Fruit fly (Drosophila melanogaster) whole organism, adult: ENCODE results near the gene Obp84a.

Experiments
- CG11617 ChIP-seq: fragments of 200-800 bp; sonication (Bioruptor generic); optimal IDR thresholded peaks from 2 replicates; lab custom pipeline; 2017; ENCODE audit warnings: mild to moderate bottlenecking, missing biosample characterization, missing genetic modification reagents, missing genetic modification characterization
- CG12768 ChIP-seq: fragments of 200-800 bp; sonication (Bioruptor generic); optimal IDR thresholded peaks from 2 replicates; lab custom pipeline; 2017; ENCODE audit warnings: missing biosample characterization, missing genetic modification characterization, mild to moderate bottlenecking, moderate library complexity, missing genetic modification reagents
- CG14711 ChIP-seq: fragments of 200-800 bp; sonication (Bioruptor generic); optimal IDR thresholded peaks from 2 replicates; lab custom pipeline; 2018; ENCODE audit warnings: missing biosample characterization, mild to moderate bottlenecking, missing genetic modification characterization, moderate library complexity
- CG1620 ChIP-seq: fragments of 200-800 bp; sonication (Bioruptor generic); optimal IDR thresholded peaks from 2 replicates; lab custom pipeline; 2016; ENCODE audit warnings: missing biosample characterization, missing genetic modification characterization
- CG33017 ChIP-seq: fragments of 200-800 bp; sonication (Bioruptor generic); optimal IDR thresholded peaks from 2 replicates; lab custom pipeline; 2018; ENCODE audit warnings: missing biosample characterization, mild to moderate bottlenecking, missing genetic modification characterization, moderate library complexity
- CG5204 ChIP-seq: fragments of 200-800 bp; sonication (Bioruptor generic); optimal IDR thresholded peaks from 2 replicates; lab custom pipeline; 2016; ENCODE audit warnings: missing biosample characterization, missing genetic modification characterization
- CG7045 ChIP-seq: fragments of 200-800 bp; sonication (Bioruptor generic); optimal IDR thresholded peaks from 2 replicates; lab custom pipeline; 2017; ENCODE audit warnings: missing biosample characterization, mild to moderate bottlenecking, missing genetic modification characterization
- CG7101 ChIP-seq: fragments of 200-800 bp; sonication (Bioruptor generic); optimal IDR thresholded peaks from 2 replicates; lab custom pipeline; 2018; ENCODE audit warnings: missing biosample characterization, mild to moderate bottlenecking, missing genetic modification characterization, moderate library complexity
- Clk ChIP-seq: fragments of 200-800 bp; sonication (Bioruptor generic); optimal IDR thresholded peaks from 2 replicates; lab custom pipeline; 2017; ENCODE audit warnings: missing biosample characterization, missing genetic modification characterization
- Crg-1 ChIP-seq: fragments of 200-800 bp; sonication (Bioruptor generic); optimal IDR thresholded peaks from 2 replicates; lab custom pipeline; 2016; ENCODE audit warnings: missing biosample characterization, missing genetic modification characterization
- Hr96 ChIP-seq: fragments of 200-800 bp; sonication (Bioruptor generic); optimal IDR thresholded peaks from 2 replicates; lab custom pipeline; 2016; ENCODE audit warnings: missing biosample characterization, missing genetic modification characterization
- Mnt ChIP-seq: fragments of 200-800 bp; sonication (Bioruptor generic); optimal IDR thresholded peaks from 2 replicates; lab custom pipeline; 2016; ENCODE audit warnings: missing biosample characterization, mild to moderate bottlenecking, missing genetic modification characterization
- bab1 ChIP-seq: fragments of 200-800 bp; sonication (Bioruptor generic); optimal IDR thresholded peaks from 3 replicates; lab custom pipeline; 2019; ENCODE audit warnings: missing biosample characterization, mild to moderate bottlenecking, missing genetic modification characterization, moderate library complexity
- cic ChIP-seq: fragments of 200-800 bp; sonication (Bioruptor generic); optimal IDR thresholded peaks from 2 replicates; lab custom pipeline; 2017; ENCODE audit warnings: missing biosample characterization, mild to moderate bottlenecking, missing genetic modification characterization, moderate library complexity
- cnc ChIP-seq, 2 experiments: fragments of >200 bp; optimal IDR thresholded peaks; 2 replicates each; lab custom pipeline; 2017
- kay ChIP-seq: fragments of 200-800 bp; sonication (Bioruptor generic); peaks from one replicate; lab custom pipeline; 2016; ENCODE audit warnings: missing biosample characterization, missing genetic modification characterization, borderline replicate concordance
- ovo ChIP-seq: fragments of 200-800 bp; sonication (Bioruptor generic); optimal IDR thresholded peaks from 2 replicates; lab custom pipeline; 2016; ENCODE audit warnings: missing biosample characterization, missing genetic modification characterization
- pad ChIP-seq: fragments of 200-800 bp; sonication (Bioruptor generic); optimal IDR thresholded peaks from 3 replicates; lab custom pipeline; 2017; ENCODE audit warnings: missing biosample characterization, missing genetic modification characterization, mild to moderate bottlenecking, moderate library complexity, missing genetic modification reagents
- tj ChIP-seq: fragments of 200-800 bp; sonication (Bioruptor generic); optimal IDR thresholded peaks from 3 replicates; lab custom pipeline; 2017; ENCODE audit warnings: missing biosample characterization, mild to moderate bottlenecking, missing genetic modification characterization, moderate library complexity
- toe ChIP-seq: fragments of 200-800 bp; sonication (Bioruptor generic); optimal IDR thresholded peaks from 2 replicates; lab custom pipeline; 2016; ENCODE audit warnings: missing biosample characterization, missing genetic modification characterization

Obp84a gene

dm6 chr3R:7251857-7252256 lies at the start of gene Obp84a:
Gene Obp84a (minus strand): TSS chr3R:7251957.
- TF ChIP-seq tj (no peak), CG33017 (no peak), toe (no peak), CG11617 (GFP tag; lab: Kevin White, UChicago) (no peak), kay (GFP tag; lab: Kevin White, UChicago) (no peak), pad (GFP tag; lab: Kevin White, UChicago) (no peak)

- TF ChIP-seq Mnt (GFP tag; lab: Kevin White, UChicago), result no peak
- TF ChIP-seq Crg-1 (GFP tag; lab: Kevin White, UChicago), result no peak
- TF ChIP-seq CG1620, result no peak
- no peak for TF ChIP-seq cnc (optimal IDR thresholded peaks at IDR 0.05; lab: Kevin White, UChicago)
- no peak for TF ChIP-seq CG33017
- no peak for TF ChIP-seq pad (GFP tag; lab: Kevin White, UChicago)
- TF ChIP-seq CG11617 (GFP tag; lab: Kevin White, UChicago), result no peak
- TF ChIP-seq kay (GFP tag; lab: Kevin White, UChicago), result no peak
- TF ChIP-seq ovo (GFP tag; lab: Kevin White, UChicago), result no peak
- TF ChIP-seq Hr96, result no peak
Measured at dm6 chr3R:7285662-7286061, 33.9 kb upstream of the Obp84a start, which contains the start of gene RacGAP84C. Gene RacGAP84C (plus strand): TSS chr3R:7285962.

DNA sequence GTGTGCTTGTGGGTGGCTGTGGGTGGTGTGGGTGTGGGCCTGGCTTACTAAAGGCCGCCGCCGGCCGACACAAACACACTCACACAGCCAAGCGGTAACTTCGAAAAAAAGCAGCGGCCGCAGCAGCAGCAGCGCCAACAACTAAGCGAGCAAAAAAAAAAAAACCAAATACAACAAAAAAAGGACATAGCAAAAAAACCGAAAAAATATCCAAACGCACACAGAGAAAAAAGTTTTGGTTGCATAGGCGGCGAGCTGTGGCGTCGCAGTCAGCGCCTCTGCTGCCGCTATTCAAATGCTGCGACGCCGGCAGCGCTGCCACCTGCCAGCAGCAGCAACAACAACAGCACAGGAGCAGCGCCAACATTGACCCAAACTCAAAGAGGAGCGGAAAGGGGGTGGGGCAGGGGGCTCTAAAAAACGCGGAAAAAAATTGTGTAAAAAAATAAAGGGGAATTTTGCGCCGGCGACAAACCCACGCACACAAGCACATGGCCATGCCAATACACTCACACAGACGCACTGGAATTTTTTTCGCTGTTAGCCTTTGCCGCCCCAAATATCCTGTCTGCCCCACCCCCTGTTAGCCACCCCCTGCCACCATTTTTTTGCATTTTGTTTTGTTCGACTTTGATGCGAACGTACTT lies 30.6 kb upstream of the Obp84a start:
- TF ChIP-seq CG7045 (GFP tag; lab: Kevin White, UChicago), result peak; percentile 28
- peak; percentile 34 for TF ChIP-seq pad (GFP tag; lab: Kevin White, UChicago)
- TF ChIP-seq CG14711 (tag; lab: Kevin White, UChicago), result no peak
- no peak for TF ChIP-seq Mnt (GFP tag; lab: Kevin White, UChicago)
- TF ChIP-seq CG12768 (GFP tag; lab: Kevin White, UChicago), result no peak

dm6 chr3R:7276782-7277181 lies 25.0 kb upstream of the Obp84a start:
- TF ChIP-seq kay (GFP tag; lab: Kevin White, UChicago) (no peak), CG7101 (no peak), toe (no peak), tj (no peak), Clk (GFP tag; lab: Kevin White, UChicago) (no peak), Hr96 (no peak), CG7045 (GFP tag; lab: Kevin White, UChicago) (no peak), CG14711 (tag; lab: Kevin White, UChicago) (no peak), Crg-1 (GFP tag; lab: Kevin White, UChicago) (no peak), CG1620 (no peak), ovo (GFP tag; lab: Kevin White, UChicago) (no peak), CG11617 (GFP tag; lab: Kevin White, UChicago) (no peak), bab1 (GFP tag; lab: Kevin White, UChicago) (no peak), cic (no peak), CG12768 (GFP tag; lab: Kevin White, UChicago) (no peak), pad (GFP tag; lab: Kevin White, UChicago) (no peak), cnc (optimal IDR thresholded peaks at IDR 0.05; lab: Kevin White, UChicago) (no peak), CG33017 (no peak)

dm6 chr3R:7274973-7275525 lies 23.3 kb upstream of the Obp84a start:
- no peak for TF ChIP-seq toe
- TF ChIP-seq Mnt (GFP tag; lab: Kevin White, UChicago), result no peak
- no peak for TF ChIP-seq ovo (GFP tag; lab: Kevin White, UChicago)
- no peak for TF ChIP-seq CG7101
- TF ChIP-seq CG11617 (GFP tag; lab: Kevin White, UChicago), result no peak
- no peak for TF ChIP-seq CG12768 (GFP tag; lab: Kevin White, UChicago)
- no peak for TF ChIP-seq CG14711 (tag; lab: Kevin White, UChicago)
- TF ChIP-seq bab1 (GFP tag; lab: Kevin White, UChicago), result no peak
- no peak for TF ChIP-seq Crg-1 (GFP tag; lab: Kevin White, UChicago)
- no peak for TF ChIP-seq kay (GFP tag; lab: Kevin White, UChicago)
- TF ChIP-seq CG5204 (GFP tag; lab: Kevin White, UChicago), result no peak
- no peak for TF ChIP-seq CG7045 (GFP tag; lab: Kevin White, UChicago)
- TF ChIP-seq CG1620, result no peak
- no peak for TF ChIP-seq cnc (optimal IDR thresholded peaks at IDR 0.05; lab: Kevin White, UChicago)
- no peak for TF ChIP-seq pad (GFP tag; lab: Kevin White, UChicago)

DNA sequence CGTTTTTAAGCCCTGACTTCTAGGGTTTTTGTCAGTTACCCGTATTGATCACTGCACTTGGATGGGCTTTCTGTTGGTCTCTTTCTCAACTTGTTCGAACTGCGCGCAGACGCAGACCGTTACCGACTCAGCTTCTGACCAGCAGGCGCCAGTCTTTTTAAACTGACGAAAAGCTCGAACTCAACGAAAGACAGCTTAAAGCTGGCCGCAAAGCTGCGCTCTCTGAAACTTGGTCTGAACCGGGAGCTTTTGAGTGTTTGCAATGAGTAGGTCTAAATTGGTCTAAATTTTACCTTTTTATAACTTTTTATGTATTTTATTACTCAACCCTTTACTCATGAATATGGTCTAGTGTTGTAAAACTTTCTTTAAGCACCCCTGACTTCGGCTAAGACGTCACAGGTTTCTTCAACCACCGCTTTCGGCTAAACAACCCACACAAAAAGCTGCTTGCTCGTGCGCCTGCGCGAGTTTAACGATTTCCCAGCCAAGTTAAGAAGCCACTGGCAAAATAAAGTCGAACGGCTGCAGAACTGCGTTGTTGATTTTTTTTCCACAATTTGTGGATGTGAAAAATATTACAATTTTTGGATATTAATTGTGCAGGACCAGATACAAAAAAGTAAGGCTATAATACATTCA lies 13.9 kb upstream of the Obp84a start, which contains the start of the genes Gld and Syt4:
Gld (minus strand) TSS at position 137 of the 642 bp plus-strand sequence.
Syt4 (plus strand) TSS at position 499 of the 642 bp plus-strand sequence.
- TF ChIP-seq Crg-1 (GFP tag; lab: Kevin White, UChicago) (no peak), ovo (GFP tag; lab: Kevin White, UChicago) (no peak), Hr96 (no peak), Clk (GFP tag; lab: Kevin White, UChicago) (no peak), CG14711 (tag; lab: Kevin White, UChicago) (no peak), cnc (optimal IDR thresholded peaks at IDR 0.05; lab: Kevin White, UChicago) (no peak), CG5204 (GFP tag; lab: Kevin White, UChicago) (no peak), CG1620 (no peak)
